Worm (Caenorhabditis elegans) whole organism, early embryonic: ENCODE results near the gene Y66D12A.10.

Experiments
- ama-1 ChIP-seq: fragments of 150-350 bp; optimal IDR thresholded peaks from 2 replicates; lab custom pipeline; 2014
- ets-7 ChIP-seq: sonication (generic microtip); optimal IDR thresholded peaks from 2 replicates; lab custom pipeline; 2016; ENCODE audit warnings: missing genotype, missing genetic modification characterization, missing compliant biosample characterization
- flt-1 ChIP-seq: fragments of 200-800 bp; sonication (Bioruptor generic); IDR thresholded peaks from 2 replicates; pipeline ENCODE4 v1.3.6; 2022; ENCODE audit warnings: missing genetic modification characterization, missing compliant biosample characterization
- tbx-11 ChIP-seq: fragments of 200-800 bp; sonication (Bioruptor generic); IDR thresholded peaks from 2 replicates; pipeline ENCODE4 v1.3.6; 2022; ENCODE audit warnings: missing genetic modification characterization, missing compliant biosample characterization
- tra-4 ChIP-seq: sonication (generic microtip); optimal IDR thresholded peaks from 2 replicates; lab custom pipeline; 2017; ENCODE audit warnings: missing genetic modification characterization, missing compliant biosample characterization

- no peak for TF ChIP-seq ama-1 (lab: Kevin White, UChicago)
- no peak for TF ChIP-seq tbx-11 (GFP tag; lab: Robert Waterston, UW)
- no peak for TF ChIP-seq flt-1 (GFP tag; lab: Robert Waterston, UW)
- no peak for TF ChIP-seq ets-7 (tag; lab: Kevin White, UChicago)
- no peak for TF ChIP-seq tra-4
Measured at ce11 chrIII:11544947-11545346, 20.7 kb upstream of the Y66D12A.10 start.
